Fruit fly (Drosophila melanogaster) whole organism, embryonic: ENCODE results near the gene Secp43.

Experiments
- Asciz ChIP-seq: fragments of 200-800 bp; sonication (Bioruptor generic); optimal IDR thresholded peaks from 2 replicates; lab custom pipeline; 2017; ENCODE audit warnings: missing biosample characterization, mild to moderate bottlenecking, missing genetic modification characterization, missing genetic modification reagents
- Blimp-1 ChIP-seq: fragments of 200-800 bp; sonication (Bioruptor generic); optimal IDR thresholded peaks from 3 replicates; lab custom pipeline; 2018; ENCODE audit warnings: missing biosample characterization, missing genetic modification characterization, mild to moderate bottlenecking, moderate library complexity, missing genetic modification reagents
- CG10209 ChIP-seq: fragments of 200-800 bp; sonication (Bioruptor generic); optimal IDR thresholded peaks from 3 replicates; lab custom pipeline; 2017; ENCODE audit warnings: missing biosample characterization, mild to moderate bottlenecking, missing genetic modification characterization, missing genetic modification reagents
- CG1024 ChIP-seq: fragments of 200-800 bp; sonication (Bioruptor generic); IDR thresholded peaks from 2 replicates; pipeline ENCODE4 v1.3.6; 2022; ENCODE audit warnings: missing biosample characterization, missing genetic modification characterization
- CG10267 ChIP-seq: fragments of 200-800 bp; sonication (Bioruptor generic); optimal IDR thresholded peaks from 2 replicates; lab custom pipeline; 2018; ENCODE audit warnings: missing biosample characterization, mild to moderate bottlenecking, missing genetic modification characterization, moderate library complexity
- CG10366 ChIP-seq: fragments of 200-800 bp; sonication (Bioruptor generic); IDR thresholded peaks from 2 replicates; pipeline ENCODE4 v1.3.6; 2022; ENCODE audit warnings: missing biosample characterization, missing genetic modification characterization
- CG10959 ChIP-seq: fragments of 200-800 bp; sonication (Bioruptor generic); IDR thresholded peaks from 2 replicates; pipeline ENCODE4 v1.3.6; 2022; ENCODE audit warnings: missing biosample characterization, missing genetic modification characterization
- CG10979 ChIP-seq: fragments of 200-800 bp; sonication (Bioruptor generic); optimal IDR thresholded peaks from 2 replicates; lab custom pipeline; 2018; ENCODE audit warnings: missing biosample characterization, mild to moderate bottlenecking, missing genetic modification characterization, moderate library complexity
- CG11247 ChIP-seq: fragments of 200-800 bp; sonication (Bioruptor generic); IDR thresholded peaks from 2 replicates; pipeline ENCODE4 v1.3.6; 2022; ENCODE audit warnings: missing biosample characterization, missing genetic modification characterization
- CG11723 ChIP-seq: fragments of 200-800 bp; sonication (Bioruptor generic); optimal IDR thresholded peaks from 2 replicates; lab custom pipeline; 2017; ENCODE audit warnings: missing biosample characterization, mild to moderate bottlenecking, missing genetic modification characterization
- CG13296 ChIP-seq: fragments of 200-800 bp; sonication (Bioruptor generic); optimal IDR thresholded peaks from 3 replicates; lab custom pipeline; 2018; ENCODE audit warnings: missing biosample characterization, mild to moderate bottlenecking, missing genetic modification characterization
- CG13894 ChIP-seq: fragments of 200-800 bp; sonication (Bioruptor generic); optimal IDR thresholded peaks from 3 replicates; lab custom pipeline; 2018; ENCODE audit warnings: missing biosample characterization, mild to moderate bottlenecking, missing genetic modification characterization, moderate library complexity
- CG17328 ChIP-seq: fragments of 200-800 bp; sonication (Bioruptor generic); IDR thresholded peaks from 2 replicates; pipeline ENCODE4 v1.3.6; 2022; ENCODE audit warnings: missing biosample characterization, missing genetic modification characterization
- CG17612 ChIP-seq: fragments of 200-800 bp; sonication (Bioruptor generic); IDR thresholded peaks from 2 replicates; pipeline ENCODE4 v1.3.6; 2022; ENCODE audit warnings: missing biosample characterization, missing genetic modification characterization
- CG1792 ChIP-seq: fragments of 200-800 bp; sonication (Bioruptor generic); optimal IDR thresholded peaks from 2 replicates; lab custom pipeline; 2016; ENCODE audit warnings: missing biosample characterization, missing genetic modification characterization
- CG1832 ChIP-seq: fragments of 200-800 bp; sonication (Bioruptor generic); optimal IDR thresholded peaks from 2 replicates; lab custom pipeline; 2017; ENCODE audit warnings: missing biosample characterization, mild to moderate bottlenecking, missing genetic modification characterization, inconsistent platforms
- CG3847 ChIP-seq: fragments of 200-800 bp; sonication (Bioruptor generic); IDR thresholded peaks from 2 replicates; pipeline ENCODE4 v1.3.6; 2022; ENCODE audit warnings: missing biosample characterization, missing genetic modification characterization
- CG4360 ChIP-seq: fragments of 200-800 bp; sonication (Bioruptor generic); IDR thresholded peaks from 2 replicates; pipeline ENCODE4 v1.3.6; 2022; ENCODE audit warnings: missing biosample characterization, missing genetic modification characterization
- CG4424 ChIP-seq: fragments of 200-800 bp; sonication (Bioruptor generic); optimal IDR thresholded peaks from 3 replicates; lab custom pipeline; 2016; ENCODE audit warnings: missing biosample characterization, missing genetic modification characterization
- CG6272 ChIP-seq: fragments of 200-800 bp; sonication (Bioruptor generic); IDR thresholded peaks from 2 replicates; pipeline ENCODE4 v1.3.6; 2022; ENCODE audit warnings: missing biosample characterization, missing genetic modification characterization
- CG7786 ChIP-seq: fragments of 200-800 bp; sonication (Bioruptor generic); optimal IDR thresholded peaks from 2 replicates; lab custom pipeline; 2016; ENCODE audit warnings: missing biosample characterization, missing genetic modification characterization
- CG8290 ChIP-seq, 3 experiments: fragments of 200-800 bp; sonication (Bioruptor generic); optimal IDR thresholded peaks; 2 replicates each; lab custom pipeline; 2016 to 2019; ENCODE audit warnings: missing biosample characterization in 3 of 3, missing genetic modification characterization in 3 of 3, mild to moderate bottlenecking in 2 of 3, moderate library complexity in 1 of 3
- Dbx ChIP-seq: fragments of 200-800 bp; sonication (Bioruptor generic); IDR thresholded peaks from 3 replicates; pipeline ENCODE4 v1.3.6; 2022; ENCODE audit warnings: missing biosample characterization, missing genetic modification characterization
- Elba2 ChIP-seq: fragments of 200-800 bp; sonication (Bioruptor generic); optimal IDR thresholded peaks from 3 replicates; lab custom pipeline; 2016; ENCODE audit warnings: missing biosample characterization, missing genetic modification characterization
- H15 ChIP-seq: fragments of 200-800 bp; sonication (Bioruptor generic); IDR thresholded peaks from 3 replicates; pipeline ENCODE4 v1.3.6; 2022; ENCODE audit warnings: missing biosample characterization, missing genetic modification characterization
- Lim3 ChIP-seq: fragments of 200-800 bp; sonication (Bioruptor generic); IDR thresholded peaks from 2 replicates; pipeline ENCODE4 v1.3.6; 2022; ENCODE audit warnings: missing biosample characterization, missing genetic modification characterization
- Nf-YA ChIP-seq: fragments of 200-800 bp; sonication (Bioruptor generic); IDR thresholded peaks from 2 replicates; pipeline ENCODE4 v1.3.6; 2022; ENCODE audit warnings: missing biosample characterization, missing genetic modification characterization
- amos ChIP-seq: fragments of 200-800 bp; sonication (Bioruptor generic); IDR thresholded peaks from 2 replicates; pipeline ENCODE4 v1.3.6; 2022; ENCODE audit warnings: missing biosample characterization, missing genetic modification characterization; ENCODE audit not compliant: partially characterized antibody
- ap ChIP-seq: fragments of 200-800 bp; sonication (Bioruptor generic); IDR thresholded peaks from 2 replicates; pipeline ENCODE4 v1.3.6; 2022; ENCODE audit warnings: missing biosample characterization, missing genetic modification characterization
- ara ChIP-seq: fragments of 200-800 bp; sonication (Bioruptor generic); IDR thresholded peaks from 2 replicates; pipeline ENCODE4 v1.3.6; 2022; ENCODE audit warnings: missing biosample characterization, missing genetic modification characterization
- ase ChIP-seq: fragments of 200-800 bp; sonication (Bioruptor generic); IDR thresholded peaks from 3 replicates; pipeline ENCODE4 v1.3.6; 2022; ENCODE audit warnings: missing biosample characterization, missing genetic modification characterization
- ash1 ChIP-seq: fragments of 200-800 bp; sonication (Bioruptor generic); optimal IDR thresholded peaks from 2 replicates; lab custom pipeline; 2018; ENCODE audit warnings: missing biosample characterization, mild to moderate bottlenecking, missing genetic modification characterization
- bigmax ChIP-seq: fragments of 200-800 bp; sonication (Bioruptor generic); optimal IDR thresholded peaks from 2 replicates; lab custom pipeline; 2018; ENCODE audit warnings: missing biosample characterization, mild to moderate bottlenecking, missing genetic modification characterization
- chinmo ChIP-seq: fragments of 200-800 bp; sonication (Bioruptor generic); IDR thresholded peaks from 4 replicates; pipeline ENCODE4 v1.3.6; 2022; ENCODE audit warnings: missing biosample characterization, missing genetic modification characterization; ENCODE audit not compliant: partially characterized antibody
- chn ChIP-seq: fragments of 200-800 bp; sonication (Bioruptor generic); optimal IDR thresholded peaks from 2 replicates; lab custom pipeline; 2016; ENCODE audit warnings: missing biosample characterization, missing genetic modification characterization
- ci ChIP-seq: fragments of 200-800 bp; sonication (Bioruptor generic); IDR thresholded peaks from 3 replicates; pipeline ENCODE4 v1.3.6; 2022; ENCODE audit warnings: missing biosample characterization, missing genetic modification characterization
- da ChIP-seq: fragments of 200-800 bp; sonication (Bioruptor generic); optimal IDR thresholded peaks from 2 replicates; lab custom pipeline; 2016; ENCODE audit warnings: missing biosample characterization, missing genetic modification characterization
- dimm ChIP-seq: fragments of 200-800 bp; sonication (Bioruptor generic); IDR thresholded peaks from 2 replicates; pipeline ENCODE4 v1.3.6; 2022; ENCODE audit warnings: missing biosample characterization, missing genetic modification characterization
- jumu ChIP-seq: fragments of 200-800 bp; sonication (Bioruptor generic); optimal IDR thresholded peaks from 3 replicates; lab custom pipeline; 2016; ENCODE audit warnings: missing biosample characterization, missing genetic modification characterization
- kah ChIP-seq: fragments of 200-800 bp; sonication (Bioruptor generic); optimal IDR thresholded peaks from 2 replicates; lab custom pipeline; 2018; ENCODE audit warnings: missing biosample characterization, mild to moderate bottlenecking, missing genetic modification characterization
- lmd ChIP-seq: fragments of 200-800 bp; sonication (Bioruptor generic); IDR thresholded peaks from 2 replicates; pipeline ENCODE4 v1.3.6; 2022; ENCODE audit warnings: missing biosample characterization, missing genetic modification characterization
- mam ChIP-seq: fragments of 200-800 bp; sonication (Bioruptor generic); optimal IDR thresholded peaks from 3 replicates; lab custom pipeline; 2016; ENCODE audit warnings: missing biosample characterization, missing genetic modification characterization
- mirr ChIP-seq: fragments of 200-800 bp; sonication (Bioruptor generic); optimal IDR thresholded peaks from 3 replicates; lab custom pipeline; 2018; ENCODE audit warnings: missing biosample characterization, mild to moderate bottlenecking, missing genetic modification characterization
- org-1 ChIP-seq: fragments of 200-800 bp; sonication (Bioruptor generic); optimal IDR thresholded peaks from 2 replicates; lab custom pipeline; 2017; ENCODE audit warnings: missing biosample characterization, missing genetic modification characterization
- pan ChIP-seq, 4 experiments: fragments of >200 bp in 3 of 4; fragments of 200-800 bp in 1 of 4; sonication (Bioruptor generic) in 1 of 4; optimal IDR thresholded peaks in 3 of 4; IDR thresholded peaks in 1 of 4; 2 replicates each; pipeline versions ENCODE4 v1.3.6 to Lab custom; 2017 to 2022; ENCODE audit warnings: missing biosample characterization in 2 of 4, missing genetic modification characterization in 2 of 4, mixed read lengths in 1 of 4
- peb ChIP-seq: fragments of 200-800 bp; sonication (Bioruptor generic); IDR thresholded peaks from 2 replicates; pipeline ENCODE4 v1.3.6; 2022; ENCODE audit warnings: missing biosample characterization, missing genetic modification characterization
- so ChIP-seq: fragments of 200-800 bp; sonication (Bioruptor generic); IDR thresholded peaks from 3 replicates; pipeline ENCODE4 v1.3.6; 2022; ENCODE audit warnings: missing biosample characterization, missing genetic modification characterization
- tx ChIP-seq: fragments of 200-800 bp; sonication (Bioruptor generic); optimal IDR thresholded peaks from 2 replicates; lab custom pipeline; 2016; ENCODE audit warnings: missing biosample characterization, missing genetic modification characterization
- unc-4 ChIP-seq: fragments of 200-800 bp; sonication (Bioruptor generic); IDR thresholded peaks from 2 replicates; pipeline ENCODE4 v1.3.6; 2022; ENCODE audit warnings: missing biosample characterization, missing genetic modification characterization; ENCODE audit not compliant: partially characterized antibody
- vvl ChIP-seq: fragments of 200-800 bp; sonication (Bioruptor generic); IDR thresholded peaks from 2 replicates; pipeline ENCODE4 v1.3.6; 2022; ENCODE audit warnings: missing biosample characterization, missing genetic modification characterization

The Secp43 gene

dm6 chr2L:4417982-4418381 lies 36.3 kb downstream of the Secp43 start (continued):
- peak; percentile 34; the same call in 1 of the 2 replicates for TF ChIP-seq CG10959 (GFP tag; lab: Robert Waterston, UW)
- no peak for TF ChIP-seq so (GFP tag; lab: Robert Waterston, UW)
- TF ChIP-seq Nf-YA: 0 out of 2 replicates have a peak, but pooled peaks have one; percentile 8
- TF ChIP-seq vvl: peak; percentile 27; the same call in 1 of the 2 replicates
- peak; percentile 7 for TF ChIP-seq mirr (GFP tag; lab: Kevin White, UChicago)
- peak; percentile 34 for TF ChIP-seq CG1832
- TF ChIP-seq CG7786 (GFP tag; lab: Kevin White, UChicago): no peak
- TF ChIP-seq CG4360 (GFP tag; lab: Robert Waterston, UW): no peak
- TF ChIP-seq CG10267 (tag; lab: Kevin White, UChicago): no peak
- no peak for TF ChIP-seq peb (GFP tag; lab: Robert Waterston, UW)
- TF ChIP-seq ash1 (GFP tag; lab: Kevin White, UChicago): no peak
- TF ChIP-seq kah (GFP tag; lab: Kevin White, UChicago): peak; percentile 94
- TF ChIP-seq ara (GFP tag; lab: Robert Waterston, UW): peak; percentile 33; the same call in 1 of the 2 replicates
- TF ChIP-seq CG10209: no peak
- no peak for TF ChIP-seq CG13296
- no peak for TF ChIP-seq org-1 (GFP tag; lab: Kevin White, UChicago)
- TF ChIP-seq CG4424 (GFP tag; lab: Kevin White, UChicago): no peak
- TF ChIP-seq lmd (GFP tag; lab: Robert Waterston, UW): peak; percentile 53
- no peak for TF ChIP-seq CG3847
- TF ChIP-seq CG8290 (GFP tag; optimal IDR thresholded peaks at IDR 0.05; lab: Kevin White, UChicago): no peak
- no peak for TF ChIP-seq CG8290 (tag; optimal IDR thresholded peaks at IDR 0.05; lab: Kevin White, UChicago)
- TF ChIP-seq CG10979 (tag; lab: Kevin White, UChicago): peak; percentile 96
- 0 out of 2 replicates have a peak, but pooled peaks have one; percentile 12 for TF ChIP-seq CG17328 (GFP tag; lab: Robert Waterston, UW)
- no peak for TF ChIP-seq jumu
- TF ChIP-seq tx (GFP tag; lab: Kevin White, UChicago): no peak
- peak; percentile 38 for TF ChIP-seq CG10366 (GFP tag; lab: Robert Waterston, UW)
- TF ChIP-seq unc-4 (GFP tag; lab: Robert Waterston, UW): no peak
- no peak for TF ChIP-seq pan (optimal IDR thresholded peaks at IDR 0.05; lab: Kevin White, UChicago)
- TF ChIP-seq pan (GFP tag; optimal IDR thresholded peaks at IDR 0.05 in 1 of 2, IDR thresholded peaks at IDR 0.05 in 1 of 2): peak in 1 of 2 experiments; percentile 31
- peak; percentile 38 for TF ChIP-seq CG6272 (GFP tag; lab: Robert Waterston, UW)
- 0 out of 4 replicates have a peak, but pooled peaks have one; percentile 49 for TF ChIP-seq chinmo
- TF ChIP-seq CG17612 (GFP tag; lab: Robert Waterston, UW): peak; percentile 65; the same call in 1 of the 2 replicates
- TF ChIP-seq Lim3 (GFP tag; lab: Robert Waterston, UW): 0 out of 2 replicates have a peak, but pooled peaks have one; percentile 17
- TF ChIP-seq amos (GFP tag; lab: Robert Waterston, UW): no peak
- TF ChIP-seq ase (GFP tag; lab: Robert Waterston, UW): peak; percentile 45; the same call in 1 of the 3 replicates
- peak; percentile 11 for TF ChIP-seq Blimp-1 (GFP tag; lab: Kevin White, UChicago)
- TF ChIP-seq dimm (GFP tag; lab: Robert Waterston, UW): 0 out of 2 replicates have a peak, but pooled peaks have one; percentile 33
- no peak for TF ChIP-seq Asciz (GFP tag; lab: Kevin White, UChicago)
- no peak for TF ChIP-seq CG13894 (tag; lab: Kevin White, UChicago)
- TF ChIP-seq da (GFP tag; lab: Kevin White, UChicago): no peak
- no peak for TF ChIP-seq CG1024 (GFP tag; lab: Robert Waterston, UW)
- TF ChIP-seq CG11723 (GFP tag; lab: Kevin White, UChicago): no peak
- TF ChIP-seq mam: no peak
- no peak for TF ChIP-seq ap (GFP tag; lab: Robert Waterston, UW)
- no peak for TF ChIP-seq Elba2 (GFP tag; lab: Kevin White, UChicago)
- TF ChIP-seq H15 (GFP tag; lab: Robert Waterston, UW): no peak
- no peak for TF ChIP-seq Dbx
- TF ChIP-seq bigmax (GFP tag; lab: Kevin White, UChicago): no peak
- peak; percentile 52; the same call in 1 of the 3 replicates for TF ChIP-seq ci (GFP tag; lab: Robert Waterston, UW)
- no peak for TF ChIP-seq CG1792
- TF ChIP-seq chn (GFP tag; lab: Kevin White, UChicago): no peak
- TF ChIP-seq CG11247 (GFP tag; lab: Robert Waterston, UW): peak; percentile 44; the same call in 1 of the 2 replicates
